Worm (Caenorhabditis elegans) whole organism, L3 larva: ENCODE measurements around the gene srbc-30.

Experiments
- egl-27 ChIP-seq: sonication (generic microtip); optimal IDR thresholded peaks from 4 replicates; lab custom pipeline; 2017; ENCODE audit warnings: missing biosample characterization, missing genetic modification reagents, missing genetic modification characterization
- elt-1 ChIP-seq: fragments of 150-350 bp; optimal IDR thresholded peaks from 2 replicates; lab custom pipeline; 2014; ENCODE audit warnings: missing biosample characterization, missing genetic modification characterization
- elt-2 ChIP-seq: sonication (generic microtip); optimal IDR thresholded peaks from 2 replicates; lab custom pipeline; 2016; ENCODE audit warnings: missing genetic modification reagents, mild to moderate bottlenecking, missing genetic modification characterization, missing compliant biosample characterization
- fos-1 ChIP-seq: fragments of 150-350 bp; optimal IDR thresholded peaks from 2 replicates; lab custom pipeline; 2014; ENCODE audit warnings: missing biosample characterization, missing genetic modification characterization
- lin-39 ChIP-seq: fragments of 150-350 bp; optimal IDR thresholded peaks from 2 replicates; lab custom pipeline; 2018; ENCODE audit warnings: missing biosample characterization, missing genetic modification reagents, missing genetic modification characterization
- mdl-1 ChIP-seq: fragments of 150-350 bp; optimal IDR thresholded peaks from 2 replicates; lab custom pipeline; 2014; ENCODE audit warnings: missing biosample characterization, missing genetic modification characterization
- nhr-23 ChIP-seq: fragments of 150-350 bp; optimal IDR thresholded peaks from 2 replicates; lab custom pipeline; 2014; ENCODE audit warnings: missing biosample characterization, missing genetic modification reagents, missing genetic modification characterization
- nhr-237 ChIP-seq: fragments of 150-350 bp; optimal IDR thresholded peaks from 2 replicates; lab custom pipeline; 2014; ENCODE audit warnings: missing biosample characterization, missing genetic modification characterization
- pha-4 ChIP-seq: fragments of 150-350 bp; optimal IDR thresholded peaks from 2 replicates; lab custom pipeline; 2014; ENCODE audit warnings: missing biosample characterization, missing genetic modification reagents, missing genetic modification characterization
- skn-1 ChIP-seq: fragments of 150-350 bp; optimal IDR thresholded peaks from 2 replicates; lab custom pipeline; 2014; ENCODE audit warnings: missing biosample characterization, missing genetic modification characterization
- unc-62 ChIP-seq: fragments of 150-350 bp; sonication (generic microtip); optimal IDR thresholded peaks from 4 replicates; lab custom pipeline; 2014; ENCODE audit warnings: missing biosample characterization, missing genetic modification reagents, missing genetic modification characterization
- ztf-11 ChIP-seq: fragments of 150-350 bp; optimal IDR thresholded peaks from 2 replicates; lab custom pipeline; 2014; ENCODE audit warnings: missing biosample characterization, missing genetic modification characterization
- ztf-4 ChIP-seq: fragments of 150-350 bp; optimal IDR thresholded peaks from 2 replicates; lab custom pipeline; 2014; ENCODE audit warnings: missing biosample characterization, missing genetic modification characterization

ce11 chrV:3526882-3527281 is 46.6 kb upstream of the srbc-30 start, which contains the start of gene str-260:
- TF ChIP-seq skn-1 (tag; lab: Kevin White, UChicago) (no peak), egl-27 (tag; lab: Kevin White, UChicago) (no peak), unc-62 (GFP tag; lab: Kevin White, UChicago) (no peak), mdl-1 (no peak), ztf-4 (tag; lab: Kevin White, UChicago) (no peak), elt-2 (tag; lab: Kevin White, UChicago) (no peak), lin-39 (tag; lab: Kevin White, UChicago) (no peak), nhr-237 (no peak), nhr-23 (tag; lab: Kevin White, UChicago) (no peak), fos-1 (tag; lab: Kevin White, UChicago) (no peak), pha-4 (no peak), ztf-11 (tag; lab: Kevin White, UChicago) (no peak), elt-1 (tag; lab: Kevin White, UChicago) (no peak)
